Fruit fly (Drosophila melanogaster) whole organism, embryonic: ENCODE results near the gene Rbcn-3B.

Experiments used
- Atf-2 ChIP-seq: fragments of 200-800 bp; sonication (Bioruptor generic); optimal IDR thresholded peaks from 2 replicates; lab custom pipeline; 2016; ENCODE audit warnings: missing biosample characterization, missing genetic modification characterization
- CG10147 ChIP-seq: fragments of 200-800 bp; sonication (Bioruptor generic); optimal IDR thresholded peaks from 2 replicates; lab custom pipeline; 2019; ENCODE audit warnings: missing biosample characterization, mild to moderate bottlenecking, missing genetic modification characterization, moderate library complexity
- CG10267 ChIP-seq: fragments of 200-800 bp; sonication (Bioruptor generic); optimal IDR thresholded peaks from 2 replicates; lab custom pipeline; 2018; ENCODE audit warnings: missing biosample characterization, mild to moderate bottlenecking, missing genetic modification characterization, moderate library complexity
- CG10565 ChIP-seq: fragments of 200-800 bp; sonication (Bioruptor generic); optimal IDR thresholded peaks from 3 replicates; lab custom pipeline; 2016; ENCODE audit warnings: missing biosample characterization, mild to moderate bottlenecking, missing genetic modification characterization
- CG10959 ChIP-seq: fragments of 200-800 bp; sonication (Bioruptor generic); IDR thresholded peaks from 2 replicates; pipeline ENCODE4 v1.3.6; 2022; ENCODE audit warnings: missing biosample characterization, missing genetic modification characterization
- CG14050 ChIP-seq: fragments of 200-800 bp; sonication (Bioruptor generic); IDR thresholded peaks from 3 replicates; pipeline ENCODE4 v1.3.6; 2022; ENCODE audit warnings: missing biosample characterization, missing genetic modification characterization
- CG17385 ChIP-seq: fragments of 200-800 bp; sonication (Bioruptor generic); optimal IDR thresholded peaks from 3 replicates; lab custom pipeline; 2018; ENCODE audit warnings: missing biosample characterization, mild to moderate bottlenecking, missing genetic modification characterization
- CG1832 ChIP-seq: fragments of 200-800 bp; sonication (Bioruptor generic); optimal IDR thresholded peaks from 2 replicates; lab custom pipeline; 2017; ENCODE audit warnings: missing biosample characterization, mild to moderate bottlenecking, missing genetic modification characterization, inconsistent platforms
- CG2116 ChIP-seq: fragments of 200-800 bp; sonication (Bioruptor generic); optimal IDR thresholded peaks from 3 replicates; lab custom pipeline; 2018; ENCODE audit warnings: missing biosample characterization, mild to moderate bottlenecking, missing genetic modification characterization
- CG2129 ChIP-seq: fragments of 200-800 bp; sonication (Bioruptor generic); IDR thresholded peaks from 2 replicates; pipeline ENCODE4 v1.3.6; 2022; ENCODE audit warnings: missing biosample characterization, missing genetic modification characterization; ENCODE audit not compliant: partially characterized antibody
- CG2889 ChIP-seq: fragments of 200-800 bp; sonication (Bioruptor generic); IDR thresholded peaks from 3 replicates; pipeline ENCODE4 v1.3.6; 2022; ENCODE audit warnings: missing biosample characterization, missing genetic modification characterization
- CG3065 ChIP-seq: fragments of 200-800 bp; sonication (Bioruptor generic); optimal IDR thresholded peaks from 2 replicates; lab custom pipeline; 2016; ENCODE audit warnings: missing biosample characterization, missing genetic modification characterization
- CG32772 ChIP-seq: fragments of 200-800 bp; sonication (Bioruptor generic); IDR thresholded peaks from 2 replicates; pipeline ENCODE4 v1.3.6; 2022; ENCODE audit warnings: missing biosample characterization, missing genetic modification characterization
- CG34376 ChIP-seq: fragments of 200-800 bp; sonication (Bioruptor generic); optimal IDR thresholded peaks from 2 replicates; lab custom pipeline; 2018; ENCODE audit warnings: missing biosample characterization, mild to moderate bottlenecking, missing genetic modification characterization
- CG34422 ChIP-seq: fragments of 200-800 bp; sonication (Bioruptor generic); IDR thresholded peaks from 3 replicates; pipeline ENCODE4 v1.3.6; 2022; ENCODE audit warnings: missing biosample characterization, missing genetic modification characterization
- CG4282 ChIP-seq: fragments of 200-800 bp; sonication (Bioruptor generic); optimal IDR thresholded peaks from 2 replicates; lab custom pipeline; 2016; ENCODE audit warnings: missing biosample characterization, missing genetic modification characterization
- CG4360 ChIP-seq: fragments of 200-800 bp; sonication (Bioruptor generic); IDR thresholded peaks from 2 replicates; pipeline ENCODE4 v1.3.6; 2022; ENCODE audit warnings: missing biosample characterization, missing genetic modification characterization
- CG4424 ChIP-seq: fragments of 200-800 bp; sonication (Bioruptor generic); optimal IDR thresholded peaks from 3 replicates; lab custom pipeline; 2016; ENCODE audit warnings: missing biosample characterization, missing genetic modification characterization
- CG5180 ChIP-seq: fragments of 200-800 bp; sonication (Bioruptor generic); optimal IDR thresholded peaks from 3 replicates; lab custom pipeline; 2017; ENCODE audit warnings: missing biosample characterization, missing genetic modification characterization, mild to moderate bottlenecking, moderate library complexity, missing genetic modification reagents
- CG6175 ChIP-seq: fragments of 200-800 bp; sonication (Bioruptor generic); IDR thresholded peaks from 3 replicates; pipeline ENCODE4 v1.3.6; 2022; ENCODE audit warnings: missing biosample characterization, missing genetic modification characterization
- CG7372 ChIP-seq: fragments of 200-800 bp; sonication (Bioruptor generic); IDR thresholded peaks from 2 replicates; pipeline ENCODE4 v1.3.6; 2022; ENCODE audit warnings: missing biosample characterization, missing genetic modification characterization
- CG7745 ChIP-seq: fragments of 200-800 bp; sonication (Bioruptor generic); optimal IDR thresholded peaks from 2 replicates; lab custom pipeline; 2018; ENCODE audit warnings: missing biosample characterization, mild to moderate bottlenecking, missing genetic modification characterization, moderate library complexity
- CG7963 ChIP-seq: fragments of 200-800 bp; sonication (Bioruptor generic); IDR thresholded peaks from 3 replicates; pipeline ENCODE4 v1.3.6; 2022; ENCODE audit warnings: missing biosample characterization, missing genetic modification characterization; ENCODE audit not compliant: partially characterized antibody
- CHES-1-like ChIP-seq: fragments of 200-800 bp; sonication (Bioruptor generic); optimal IDR thresholded peaks from 2 replicates; lab custom pipeline; 2016; ENCODE audit warnings: missing biosample characterization, missing genetic modification characterization
- CkIIα-i1 ChIP-seq: fragments of 200-800 bp; sonication (Bioruptor generic); IDR thresholded peaks from 2 replicates; pipeline ENCODE4 v1.3.6; 2022; ENCODE audit warnings: missing biosample characterization, missing genetic modification characterization
- D19A ChIP-seq: fragments of 200-800 bp; optimal IDR thresholded peaks from 3 replicates; lab custom pipeline; 2019; ENCODE audit warnings: missing biosample characterization, mild to moderate bottlenecking, missing genetic modification characterization, moderate library complexity
- Drgx ChIP-seq: fragments of 200-800 bp; sonication (Bioruptor generic); IDR thresholded peaks from 2 replicates; pipeline ENCODE4 v1.3.6; 2022; ENCODE audit warnings: missing biosample characterization, missing genetic modification characterization
- H2.0 ChIP-seq: fragments of 200-800 bp; sonication (Bioruptor generic); IDR thresholded peaks from 2 replicates; pipeline ENCODE4 v1.3.6; 2022; ENCODE audit warnings: missing biosample characterization, missing genetic modification characterization
- Max ChIP-seq: fragments of 200-800 bp; sonication (Bioruptor generic); optimal IDR thresholded peaks from 2 replicates; lab custom pipeline; 2016; ENCODE audit warnings: missing biosample characterization, mild to moderate bottlenecking, missing genetic modification characterization
- Pdp1 ChIP-seq, 2 experiments: fragments of 200-800 bp; sonication (Bioruptor generic); optimal IDR thresholded peaks; 3 replicates each; lab custom pipeline; 2016; ENCODE audit warnings: missing biosample characterization in 2 of 2, missing genetic modification characterization in 2 of 2, mild to moderate bottlenecking in 1 of 2, moderate library complexity in 1 of 2
- Ravus ChIP-seq: fragments of 200-800 bp; sonication (Bioruptor generic); IDR thresholded peaks from 2 replicates; pipeline ENCODE4 v1.3.6; 2022; ENCODE audit warnings: missing biosample characterization, missing genetic modification characterization
- Sin3A ChIP-seq: fragments of >200 bp; optimal IDR thresholded peaks from 2 replicates; lab custom pipeline; 2018
- Spps ChIP-seq: fragments of 200-800 bp; sonication (Bioruptor generic); optimal IDR thresholded peaks from 2 replicates; lab custom pipeline; 2018; ENCODE audit warnings: missing biosample characterization, mild to moderate bottlenecking, missing genetic modification characterization
- Sry-δ ChIP-seq: fragments of 200-800 bp; sonication (Bioruptor generic); optimal IDR thresholded peaks from 2 replicates; lab custom pipeline; 2016; ENCODE audit warnings: missing biosample characterization, missing genetic modification characterization
- amos ChIP-seq: fragments of 200-800 bp; sonication (Bioruptor generic); IDR thresholded peaks from 2 replicates; pipeline ENCODE4 v1.3.6; 2022; ENCODE audit warnings: missing biosample characterization, missing genetic modification characterization; ENCODE audit not compliant: partially characterized antibody
- az2 ChIP-seq: fragments of 200-800 bp; sonication (Bioruptor generic); optimal IDR thresholded peaks from 3 replicates; lab custom pipeline; 2016; ENCODE audit warnings: missing biosample characterization, missing genetic modification characterization
- cad ChIP-seq: fragments of >200 bp; optimal IDR thresholded peaks from 2 replicates; lab custom pipeline; 2017; ENCODE audit warnings: missing biosample characterization, missing genetic modification characterization
- crol ChIP-seq: fragments of 200-800 bp; sonication (Bioruptor generic); IDR thresholded peaks from 2 replicates; pipeline ENCODE4 v1.3.6; 2022; ENCODE audit warnings: missing biosample characterization, missing genetic modification characterization
- cwo ChIP-seq: fragments of 200-800 bp; sonication (Bioruptor generic); optimal IDR thresholded peaks from 3 replicates; lab custom pipeline; 2017; ENCODE audit warnings: missing biosample characterization, missing genetic modification characterization, mild to moderate bottlenecking, moderate library complexity, missing genetic modification reagents
- dati ChIP-seq: fragments of 200-800 bp; sonication (Bioruptor generic); IDR thresholded peaks from 2 replicates; pipeline ENCODE4 v1.3.6; 2022; ENCODE audit warnings: missing biosample characterization, missing genetic modification characterization
- en ChIP-seq: fragments of 200-800 bp; sonication (Bioruptor generic); optimal IDR thresholded peaks from 2 replicates; lab custom pipeline; 2016; ENCODE audit warnings: missing biosample characterization, missing genetic modification characterization
- insv ChIP-seq, 2 experiments: fragments of 200-800 bp; sonication (Bioruptor generic); optimal IDR thresholded peaks; 3 replicates each; lab custom pipeline; 2016 to 2018; ENCODE audit warnings: missing biosample characterization in 2 of 2, missing genetic modification characterization in 2 of 2
- kah ChIP-seq: fragments of 200-800 bp; sonication (Bioruptor generic); optimal IDR thresholded peaks from 2 replicates; lab custom pipeline; 2018; ENCODE audit warnings: missing biosample characterization, mild to moderate bottlenecking, missing genetic modification characterization
- p53 ChIP-seq: fragments of 200-800 bp; sonication (Bioruptor generic); optimal IDR thresholded peaks from 2 replicates; lab custom pipeline; 2016; ENCODE audit warnings: missing biosample characterization, missing genetic modification characterization
- repo ChIP-seq: fragments of 200-800 bp; sonication (Bioruptor generic); optimal IDR thresholded peaks from 2 replicates; lab custom pipeline; 2016; ENCODE audit warnings: missing biosample characterization, missing genetic modification characterization
- sens-2 ChIP-seq: fragments of 200-800 bp; sonication (Bioruptor generic); IDR thresholded peaks from 2 replicates; pipeline ENCODE4 v1.3.6; 2022; ENCODE audit warnings: missing biosample characterization, missing genetic modification characterization
- slou ChIP-seq: fragments of 200-800 bp; sonication (Bioruptor generic); optimal IDR thresholded peaks from 3 replicates; lab custom pipeline; 2016; ENCODE audit warnings: missing biosample characterization, missing genetic modification characterization
- sqz ChIP-seq: fragments of 200-800 bp; sonication (Bioruptor generic); optimal IDR thresholded peaks from 3 replicates; lab custom pipeline; 2018; ENCODE audit warnings: missing biosample characterization, mild to moderate bottlenecking, missing genetic modification characterization
- ssp ChIP-seq: fragments of 200-800 bp; sonication (Bioruptor generic); IDR thresholded peaks from 2 replicates; pipeline ENCODE4 v1.3.6; 2022; ENCODE audit warnings: missing biosample characterization, missing genetic modification characterization
- tin ChIP-seq: fragments of 200-800 bp; sonication (Bioruptor generic); optimal IDR thresholded peaks from 3 replicates; lab custom pipeline; 2016; ENCODE audit warnings: missing biosample characterization, missing genetic modification characterization
- yki ChIP-seq: fragments of >200 bp; optimal IDR thresholded peaks from 3 replicates; lab custom pipeline; 2018

Gene Rbcn-3B

dm6 chrX:1951391-1952066, 42.8 kb downstream of the Rbcn-3B start (continued):
- TF ChIP-seq amos (GFP tag; lab: Robert Waterston, UW) (no peak), CG10959 (GFP tag; lab: Robert Waterston, UW) (peak; percentile 85), CG7963 (GFP tag; lab: Robert Waterston, UW) (no peak), cad (no peak), CG10565 (GFP tag; lab: Kevin White, UChicago) (peak; percentile 72), az2 (GFP tag; lab: Kevin White, UChicago) (peak; percentile 96), p53 (GFP tag; lab: Kevin White, UChicago) (peak; percentile 92), CG2129 (GFP tag; lab: Robert Waterston, UW) (no peak), CG1832 (GFP tag; lab: Kevin White, UChicago) (peak; percentile 63), CG4282 (GFP tag; lab: Kevin White, UChicago) (peak; percentile 87), Ravus (GFP tag; lab: Robert Waterston, UW) (peak; percentile 75), cwo (peak; percentile 93), repo (GFP tag; lab: Kevin White, UChicago) (peak; percentile 96), dati (GFP tag; lab: Robert Waterston, UW) (peak; percentile 89), CG2889 (GFP tag; lab: Robert Waterston, UW) (peak; percentile 82), CG3065 (GFP tag; lab: Kevin White, UChicago) (peak; percentile 92), ssp (peak; percentile 77), sens-2 (GFP tag; lab: Robert Waterston, UW) (peak; percentile 94), Spps (tag; lab: Kevin White, UChicago) (peak; percentile 92), yki (no peak), CG17385 (GFP tag; lab: Kevin White, UChicago) (peak; percentile 90), H2.0 (GFP tag; lab: Robert Waterston, UW) (peak; percentile 94), CG34422 (peak; percentile 95), slou (peak; percentile 80), CG6175 (peak; percentile 68; the same call in 1 of the 3 replicates), tin (GFP tag; lab: Kevin White, UChicago) (peak; percentile 96), sqz (GFP tag; lab: Kevin White, UChicago) (peak; percentile 83), Max (GFP tag; lab: Kevin White, UChicago) (peak; percentile 89), CG7745 (tag; lab: Kevin White, UChicago) (peak; percentile 47), kah (GFP tag; lab: Kevin White, UChicago) (peak; percentile 84), insv (GFP tag; optimal IDR thresholded peaks at IDR 0.05; lab: Kevin White, UChicago) (peak; percentile 39 to 55), CG14050 (GFP tag; lab: Robert Waterston, UW) (peak; percentile 84), CG5180 (peak; percentile 83), CHES-1-like (GFP tag; lab: Kevin White, UChicago) (peak; percentile 95), CG4424 (GFP tag; lab: Kevin White, UChicago) (peak; percentile 97), en (peak; percentile 95), CG32772 (GFP tag; lab: Robert Waterston, UW) (peak; percentile 93), CG4360 (GFP tag; lab: Robert Waterston, UW) (peak; percentile 78), CkIIα-i1 (peak; percentile 86), crol (GFP tag; lab: Robert Waterston, UW) (peak; percentile 68), Drgx (GFP tag; lab: Robert Waterston, UW) (peak; percentile 98), CG2116 (GFP tag; lab: Kevin White, UChicago) (peak; percentile 73), CG10147 (peak; percentile 92), Pdp1 (GFP tag; optimal IDR thresholded peaks at IDR 0.05; lab: Kevin White, UChicago) (peak; percentile 95 to 96), D19A (peak; percentile 92), CG34376 (GFP tag; lab: Kevin White, UChicago) (peak; percentile 83), CG10267 (tag; lab: Kevin White, UChicago) (peak; percentile 90), CG7372 (GFP tag; lab: Robert Waterston, UW) (peak; percentile 76), Sin3A (lab: Kevin White, UChicago) (no peak), Sry-δ (GFP tag; lab: Kevin White, UChicago) (peak; percentile 63), Atf-2 (GFP tag; lab: Kevin White, UChicago) (peak; percentile 93)
